Fruit fly (Drosophila melanogaster): Measurements from ENCODE around the gene Hsp60A.
A peak's percentile ranks its signal among the peaks of the same experiment; 100 is the strongest.

The Hsp60A gene

dm6 chrX:11124749-11125508, 16.6 kb downstream of the Hsp60A start, which contains the start of gene Rpt3:
Gene Rpt3 (plus strand): TSS chrX:11125101.
- TF ChIP-seq CG13287 (GFP tag; IDR thresholded peaks at IDR 0.05; ENCODE audit: partially characterized antibody) (peak; percentile 78), Ets97D (GFP tag; optimal IDR thresholded peaks at IDR 0.05) (peak; percentile 65), CG2116 (GFP tag; optimal IDR thresholded peaks at IDR 0.05) (peak; percentile 67), CG6813 (GFP tag; optimal IDR thresholded peaks at IDR 0.05) (no peak), jigr1 (GFP tag; IDR thresholded peaks at IDR 0.05) (no peak), row (GFP tag; IDR thresholded peaks at IDR 0.05) (peak; percentile 55; the same call in 2 of the 3 replicates), CG14965 (GFP tag; optimal IDR thresholded peaks at IDR 0.05; ENCODE audit: borderline replicate concordance) (no peak), Dip3 (GFP tag; optimal IDR thresholded peaks at IDR 0.05) (no peak), Bdp1 (GFP tag; optimal IDR thresholded peaks at IDR 0.05) (no peak), CG16863 (GFP tag; optimal IDR thresholded peaks at IDR 0.05) (peak; percentile 59), CG32772 (GFP tag; IDR thresholded peaks at IDR 0.05) (0 out of 2 replicates have a peak, but pooled peaks have one; percentile 9), Hr78 (GFP tag; optimal IDR thresholded peaks at IDR 0.05) (no peak), HLH4C (GFP tag; IDR thresholded peaks at IDR 0.05; ENCODE audit: partially characterized antibody) (peak; percentile 75), CG4404 (GFP tag; IDR thresholded peaks at IDR 0.05) (no peak), abd-A (tag; optimal IDR thresholded peaks at IDR 0.05) (no peak), NFAT (GFP tag; IDR thresholded peaks at IDR 0.05) (no peak), cad (GFP tag; optimal IDR thresholded peaks at IDR 0.05) (no peak), CG6654 (GFP tag; optimal IDR thresholded peaks at IDR 0.05) (no peak), nerfin-2 (GFP tag; IDR thresholded peaks at IDR 0.05; ENCODE audit: partially characterized antibody) (peak; percentile 47; the same call in 1 of the 2 replicates), salm (tag; optimal IDR thresholded peaks at IDR 0.05) (no peak), ato (GFP tag; IDR thresholded peaks at IDR 0.05; ENCODE audit: partially characterized antibody) (peak; percentile 43; the same call in 1 of the 2 replicates), tgo (GFP tag; IDR thresholded peaks at IDR 0.05) (no peak), repo (GFP tag; optimal IDR thresholded peaks at IDR 0.05) (no peak), Opbp (GFP tag; IDR thresholded peaks at IDR 0.05; ENCODE audit: partially characterized antibody) (peak; percentile 67), Rfx (GFP tag; IDR thresholded peaks at IDR 0.05) (peak; percentile 7; the same call in 1 of the 2 replicates), Sin3A (optimal IDR thresholded peaks at IDR 0.05) (peak; percentile 79), CG11085 (GFP tag; IDR thresholded peaks at IDR 0.05) (no peak), CG8290 (GFP tag; optimal IDR thresholded peaks at IDR 0.05) (peak; percentile 63), CG8290 (tag; optimal IDR thresholded peaks at IDR 0.05) (peak in 1 of 2 experiments; percentile 7), gsb (GFP tag; IDR thresholded peaks at IDR 0.05) (no peak), da (GFP tag; optimal IDR thresholded peaks at IDR 0.05) (no peak), CG30020 (tag; optimal IDR thresholded peaks at IDR 0.05) (peak; percentile 27), CG33557 (GFP tag; optimal IDR thresholded peaks at IDR 0.05) (no peak), CG9727 (GFP tag; optimal IDR thresholded peaks at IDR 0.05) (no peak), CG8924 (tag; optimal IDR thresholded peaks at IDR 0.05) (no peak), Nf-YB (GFP tag; optimal IDR thresholded peaks at IDR 0.05) (no peak), vnd (GFP tag; IDR thresholded peaks at IDR 0.05; ENCODE audit: partially characterized antibody) (peak; percentile 77; the same call in 2 of the 3 replicates), CG11247 (GFP tag; IDR thresholded peaks at IDR 0.05) (no peak), CG18764 (GFP tag; optimal IDR thresholded peaks at IDR 0.05) (no peak), Neu2 (GFP tag; optimal IDR thresholded peaks at IDR 0.05; ENCODE audit: borderline replicate concordance) (no peak), bbx (GFP tag; IDR thresholded peaks at IDR 0.05; ENCODE audit: partially characterized antibody) (peak; percentile 61), sd (tag; optimal IDR thresholded peaks at IDR 0.05) (no peak), CG9817 (tag; optimal IDR thresholded peaks at IDR 0.05) (no peak), ttk (GFP tag; IDR thresholded peaks at IDR 0.05) (no peak), pho (GFP tag; optimal IDR thresholded peaks at IDR 0.05) (peak; percentile 26), HHEX (GFP tag; optimal IDR thresholded peaks at IDR 0.05) (no peak), bigmax (GFP tag; optimal IDR thresholded peaks at IDR 0.05) (no peak), CG14050 (GFP tag; IDR thresholded peaks at IDR 0.05) (no peak), CG2712 (tag; optimal IDR thresholded peaks at IDR 0.05) (peak; percentile 34)
